Worm (Caenorhabditis elegans) whole organism, L1 larva: ENCODE measurements around the gene C37C3.1.

Source experiments
- Y116A8C.19 ChIP-seq: sonication (generic microtip); optimal IDR thresholded peaks from 2 replicates; lab custom pipeline; 2016; ENCODE audit warnings: missing compliant biosample characterization, missing genetic modification characterization, borderline replicate concordance
- ama-1 ChIP-seq: fragments of 150-350 bp; optimal IDR thresholded peaks from 2 replicates; lab custom pipeline; 2014
- ceh-82 ChIP-seq, 3 experiments: fragments of 150-350 bp in 1 of 3; sonication (generic microtip) in 2 of 3; optimal IDR thresholded peaks; 2 replicates each; lab custom pipeline; 2014 to 2017; ENCODE audit warnings: missing biosample characterization in 3 of 3, missing genetic modification characterization in 3 of 3
- efl-3 ChIP-seq: fragments of 200-800 bp; sonication (Bioruptor generic); optimal IDR thresholded peaks from 2 replicates; lab custom pipeline; 2018; ENCODE audit warnings: mild to moderate bottlenecking, missing genetic modification characterization, missing compliant biosample characterization
- egl-27 ChIP-seq, 2 experiments: fragments of 150-350 bp in 1 of 2; sonication (generic microtip); optimal IDR thresholded peaks; 3 replicates each; lab custom pipeline; 2017 to 2018; ENCODE audit warnings: missing biosample characterization in 2 of 2, missing genetic modification characterization in 2 of 2, missing genetic modification reagents in 2 of 2
- lin-39 ChIP-seq: fragments of 150-350 bp; optimal IDR thresholded peaks from 2 replicates; lab custom pipeline; 2014; ENCODE audit warnings: missing biosample characterization, missing genetic modification reagents, missing genetic modification characterization
- mef-2 ChIP-seq: fragments of 150-350 bp; optimal IDR thresholded peaks from 2 replicates; lab custom pipeline; 2014; ENCODE audit warnings: missing biosample characterization, missing genetic modification characterization
- nhr-28 ChIP-seq: fragments of 150-350 bp; optimal IDR thresholded peaks from 2 replicates; lab custom pipeline; 2014; ENCODE audit warnings: missing biosample characterization, missing genetic modification characterization
- nhr-76 ChIP-seq: sonication (generic microtip); optimal IDR thresholded peaks from 2 replicates; lab custom pipeline; 2017; ENCODE audit warnings: missing biosample characterization, missing genetic modification characterization
- zag-1 ChIP-seq: fragments of 150-350 bp; optimal IDR thresholded peaks from 2 replicates; lab custom pipeline; 2014; ENCODE audit warnings: missing biosample characterization, missing genetic modification characterization

DNA sequence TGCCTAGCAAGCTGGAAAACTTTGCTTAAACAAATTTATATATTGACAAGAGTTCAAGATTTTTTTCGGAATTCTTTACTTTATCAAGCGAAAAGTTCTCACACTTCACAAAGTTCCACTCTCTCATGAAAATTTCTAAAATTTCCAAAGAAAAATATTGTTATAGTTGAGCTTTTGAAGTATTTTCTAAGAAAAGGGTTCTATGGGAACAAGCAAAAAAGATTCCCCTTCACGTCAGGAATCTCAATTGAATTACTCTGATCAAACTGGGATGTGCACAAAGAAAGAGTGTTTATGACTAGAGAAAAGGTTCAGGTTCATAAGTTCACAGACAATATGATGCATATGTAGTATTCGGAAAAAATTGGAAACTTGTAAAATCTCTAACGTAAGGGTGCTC lies 46.6 kb downstream of the C37C3.1 start:
- TF ChIP-seq Y116A8C.19 (tag; lab: Kevin White, UChicago) (no peak), egl-27 (tag; optimal IDR thresholded peaks at IDR 0.05; lab: Kevin White, UChicago) (no peak), ama-1 (lab: Kevin White, UChicago) (no peak), nhr-28 (tag; lab: Kevin White, UChicago) (no peak), efl-3 (GFP tag; lab: Kevin White, UChicago) (no peak), ceh-82 (tag; optimal IDR thresholded peaks at IDR 0.05; lab: Kevin White, UChicago) (no peak), mef-2 (no peak), nhr-76 (no peak), zag-1 (tag; lab: Kevin White, UChicago) (no peak), lin-39 (tag; lab: Kevin White, UChicago) (no peak)
